Worm (Caenorhabditis elegans): Measurements from ENCODE around the gene droe-4.

The droe-4 gene

ce11 chrV:14018640-14019039 is 26.2 kb downstream of the droe-4 start, which contains the start of the genes mtl-2 and T08G5.1:
TSS of gene mtl-2 (minus strand) at chrV:14018673.
TSS of gene T08G5.1 (plus strand) at chrV:14018766.
- TF ChIP-seq lin-39 (tag; optimal IDR thresholded peaks at IDR 0.05) (no peak), daf-19 (GFP tag; conservative IDR thresholded peaks at IDR 0.05) (no peak), Y48G9A.11 (GFP tag; IDR thresholded peaks at IDR 0.05) (no peak), duxl-1 (tag; optimal IDR thresholded peaks at IDR 0.05; ENCODE audit: poor library complexity) (no peak), pqm-1 (tag; optimal IDR thresholded peaks at IDR 0.05) (peak; percentile 60), nhr-28 (tag; optimal IDR thresholded peaks at IDR 0.05) (peak; percentile 69), hlh-11 (tag; optimal IDR thresholded peaks at IDR 0.05) (peak; percentile 44), zfp-3 (GFP tag; conservative IDR thresholded peaks at IDR 0.05) (no peak), Y5F2A.4 (GFP tag; optimal IDR thresholded peaks at IDR 0.05) (no peak), unc-62 (GFP tag; optimal IDR thresholded peaks at IDR 0.05 in 1 of 2) (no peak), unc-62 (tag; optimal IDR thresholded peaks at IDR 0.05) (no peak), hmg-1.1 (GFP tag; IDR thresholded peaks at IDR 0.05) (no peak)

DNA sequence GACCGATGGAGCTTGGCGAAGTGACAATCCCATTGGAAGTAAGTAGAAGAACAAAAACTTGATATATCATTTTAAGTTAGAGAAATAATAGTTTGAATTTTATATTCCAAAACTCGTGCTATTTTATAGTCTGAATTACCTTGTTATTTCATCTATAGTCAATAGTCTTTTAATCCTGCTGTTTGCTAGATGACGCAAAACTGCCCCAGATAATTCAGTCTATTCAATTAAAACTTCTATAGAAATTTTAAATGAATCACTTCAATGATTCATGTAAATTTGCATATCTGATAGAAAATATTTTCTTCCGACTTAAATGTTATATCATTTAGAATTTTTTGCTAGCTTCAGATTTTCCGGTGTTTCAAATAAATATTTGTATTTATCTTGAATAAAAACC is 30.6 kb downstream of the droe-4 start, which contains the start of gene T08G5.15:
Gene T08G5.15, minus strand, starts transcription at position 101 of the 400 bp plus-strand sequence.
- TF ChIP-seq lim-7 (GFP tag; IDR thresholded peaks at IDR 0.05) (no peak), nhr-10 (tag; optimal IDR thresholded peaks at IDR 0.05) (no peak), zfp-3 (GFP tag; conservative IDR thresholded peaks at IDR 0.05) (no peak), daf-19 (GFP tag; conservative IDR thresholded peaks at IDR 0.05) (no peak), aha-1 (tag) (peak; percentile 7), egl-43 (GFP tag; IDR thresholded peaks at IDR 0.05) (no peak), ZK337.2 (GFP tag; IDR thresholded peaks at IDR 0.05) (no peak), daf-8 (GFP tag; IDR thresholded peaks at IDR 0.05) (no peak)

DNA sequence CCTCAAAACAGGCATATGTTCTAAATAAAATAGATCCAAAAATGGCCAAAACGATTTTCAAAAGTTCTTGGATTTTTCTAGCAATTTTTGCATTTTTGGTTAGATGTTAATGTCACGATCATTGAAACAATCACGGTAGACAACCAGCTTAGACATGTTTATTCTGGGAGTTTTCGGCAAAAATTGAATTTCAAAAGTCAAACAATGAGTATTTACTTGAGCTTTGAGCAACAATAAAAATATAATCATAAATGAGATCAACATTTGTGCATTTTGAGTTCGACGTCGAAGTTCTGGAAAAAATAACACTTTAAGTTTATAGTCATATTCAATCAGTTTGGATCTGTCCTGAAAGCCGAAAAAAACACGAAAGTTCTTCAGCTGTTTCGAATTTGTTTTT is 33.7 kb downstream of the droe-4 start, which contains the start of gene T08G5.2:
Gene T08G5.2, minus strand, starts transcription at position 101 of the 400 bp plus-strand sequence.
- TF ChIP-seq hlh-30 (tag; optimal IDR thresholded peaks at IDR 0.05; ENCODE audit: insufficient read depth) (no peak), daf-19 (GFP tag; conservative IDR thresholded peaks at IDR 0.05) (no peak), aha-1 (tag) (no peak), dmd-9 (GFP tag; IDR thresholded peaks at IDR 0.05) (no peak), set-16 (GFP tag; IDR thresholded peaks at IDR 0.05) (no peak), nhr-11 (tag; optimal IDR thresholded peaks at IDR 0.05) (no peak), zip-2 (tag; optimal IDR thresholded peaks at IDR 0.05) (no peak), spr-3 (GFP tag; optimal IDR thresholded peaks at IDR 0.05) (no peak), spr-1 (tag; optimal IDR thresholded peaks at IDR 0.05) (no peak), jun-1 (tag; optimal IDR thresholded peaks at IDR 0.05) (no peak), lin-15B (tag; optimal IDR thresholded peaks at IDR 0.05) (no peak), zfp-2 (tag; optimal IDR thresholded peaks at IDR 0.05) (no peak)

- TF ChIP-seq nhr-28 (tag; optimal IDR thresholded peaks at IDR 0.05): no peak
- no peak for TF ChIP-seq hif-1 (tag; optimal IDR thresholded peaks at IDR 0.05)
- TF ChIP-seq daf-12 (tag; optimal IDR thresholded peaks at IDR 0.05): no peak
- TF ChIP-seq nhr-237 (tag; optimal IDR thresholded peaks at IDR 0.05): no peak
- TF ChIP-seq hmg-1.1 (GFP tag; IDR thresholded peaks at IDR 0.05): no peak
- TF ChIP-seq pqm-1 (tag; optimal IDR thresholded peaks at IDR 0.05): no peak
- no peak for TF ChIP-seq unc-130 (GFP tag; optimal IDR thresholded peaks at IDR 0.05)
- TF ChIP-seq snpc-1.2 (GFP tag; IDR thresholded peaks at IDR 0.05): no peak
These were observed 34.9 kb downstream of the droe-4 start, which contains the start of gene T08G5.3 for ce11 chrV:14027384-14027783. TSS of gene T08G5.3 (minus strand) at chrV:14027484.

DNA sequence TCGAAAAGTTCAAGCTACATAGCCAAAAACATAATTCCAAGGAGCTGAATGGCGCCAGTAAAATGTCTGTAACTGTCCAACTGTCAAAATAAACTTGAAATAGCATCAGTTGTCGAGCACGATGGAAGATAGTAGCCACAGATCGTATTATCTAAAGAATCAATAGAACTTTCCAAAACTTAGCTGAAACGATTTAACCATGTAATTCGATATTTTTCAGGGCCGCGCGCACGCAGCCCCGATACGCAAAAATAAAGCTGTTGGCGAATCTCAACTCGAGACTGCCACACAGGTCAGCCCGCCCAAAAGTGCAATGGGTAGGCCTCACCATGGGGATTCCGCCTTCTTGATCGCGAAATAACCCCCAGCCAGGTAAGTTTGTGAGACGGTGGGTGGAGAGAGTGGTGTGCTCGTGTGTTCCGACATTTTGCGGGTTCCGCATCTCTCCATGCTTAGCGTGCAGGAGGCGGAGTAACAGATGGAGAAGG is 35.8 kb downstream of the droe-4 start:
- TF ChIP-seq ceh-32 (tag; optimal IDR thresholded peaks at IDR 0.05; ENCODE audit: poor library complexity): no peak
- TF ChIP-seq ctbp-1 (GFP tag; IDR thresholded peaks at IDR 0.05): no peak
- peak; percentile 94 for TF ChIP-seq T26A8.4 (GFP tag; IDR thresholded peaks at IDR 0.05)
- peak; percentile 54; the same call in 1 of the 2 replicates for TF ChIP-seq pha-4 (GFP tag; IDR thresholded peaks at IDR 0.05)
- no peak for TF ChIP-seq pha-4 (tag; optimal IDR thresholded peaks at IDR 0.05)
- TF ChIP-seq attf-4 (tag; optimal IDR thresholded peaks at IDR 0.05): no peak
- peak; percentile 58; the same call in 1 of the 2 replicates for TF ChIP-seq arid-1 (GFP tag; conservative IDR thresholded peaks at IDR 0.05)
- no peak for TF ChIP-seq gei-8 (GFP tag; optimal IDR thresholded peaks at IDR 0.05)
- peak; percentile 37 for TF ChIP-seq hlh-30 (tag; optimal IDR thresholded peaks at IDR 0.05; ENCODE audit: insufficient read depth)
- no peak for TF ChIP-seq nhr-237 (tag; optimal IDR thresholded peaks at IDR 0.05)
- TF ChIP-seq D1046.2 (GFP tag; IDR thresholded peaks at IDR 0.05): no peak
- TF ChIP-seq hif-1 (tag; optimal IDR thresholded peaks at IDR 0.05): no peak
- TF ChIP-seq daf-8 (GFP tag; IDR thresholded peaks at IDR 0.05): no peak
- TF ChIP-seq snpc-4 (tag; optimal IDR thresholded peaks at IDR 0.05): peak; percentile 80
- TF ChIP-seq nhr-42 (GFP tag; IDR thresholded peaks at IDR 0.05): peak; percentile 71
- peak; percentile 35 for TF ChIP-seq vab-7 (GFP tag; IDR thresholded peaks at IDR 0.05)

All from whole organism, L4 larva.